Worm (Caenorhabditis elegans): ENCODE data around the gene sri-28.

Gene sri-28

DNA sequence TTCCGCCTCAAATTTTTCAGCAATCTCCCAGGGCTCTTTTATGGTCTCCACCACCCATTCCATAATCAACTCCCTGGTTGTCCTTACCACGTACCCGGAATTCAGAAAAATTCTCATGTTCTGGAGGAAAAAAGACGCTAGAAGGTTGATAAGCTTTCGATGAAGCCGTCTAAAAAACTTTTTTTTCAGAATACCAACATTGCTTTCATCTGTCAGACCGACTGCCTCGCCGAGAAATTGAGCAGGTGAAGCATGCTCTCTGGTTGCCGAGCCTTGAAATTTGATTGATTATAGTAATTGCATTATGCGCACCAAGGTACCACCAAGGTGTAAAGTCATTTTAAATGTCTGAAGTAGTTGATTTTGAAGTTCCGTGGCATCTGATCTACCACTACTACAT, 2.6 kb upstream of the sri-28 start, which contains the start of gene sri-30:
Gene sri-30, plus strand, starts transcription at position 301 of the 400 bp plus-strand sequence.
- no peak for TF ChIP-seq alr-1 (tag; optimal IDR thresholded peaks at IDR 0.05)
- TF ChIP-seq mdl-1 (tag; optimal IDR thresholded peaks at IDR 0.05): no peak

DNA sequence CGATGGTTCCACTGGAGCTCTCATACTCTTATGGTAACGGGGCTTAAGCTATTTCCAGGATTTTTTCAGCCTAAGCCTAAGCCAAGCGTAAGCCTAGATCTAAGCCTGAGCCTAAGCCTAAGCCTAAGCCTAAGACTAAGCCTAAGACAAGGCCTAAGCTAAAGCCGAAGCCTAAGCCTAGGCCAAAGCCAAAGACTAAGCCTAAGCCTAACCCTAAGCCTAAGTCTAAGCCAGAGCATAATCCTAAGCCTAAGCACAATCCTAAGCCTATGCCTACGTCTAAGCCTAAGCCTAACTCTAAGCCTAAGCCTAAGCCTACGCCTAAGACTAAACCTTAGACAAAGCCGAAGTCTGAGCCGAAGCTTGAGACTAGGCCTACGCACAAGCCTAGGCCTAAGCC, 511 bp downstream of the sri-28 start:
- TF ChIP-seq ztf-4 (tag; optimal IDR thresholded peaks at IDR 0.05): no peak
- no peak for TF ChIP-seq aly-2 (tag; optimal IDR thresholded peaks at IDR 0.05)
- no peak for TF ChIP-seq nhr-6 (tag; optimal IDR thresholded peaks at IDR 0.05)
- no peak for TF ChIP-seq nhr-237 (tag; optimal IDR thresholded peaks at IDR 0.05)
- TF ChIP-seq nhr-25 (tag; optimal IDR thresholded peaks at IDR 0.05): no peak
- no peak for TF ChIP-seq ztf-11 (tag; optimal IDR thresholded peaks at IDR 0.05)
- no peak for TF ChIP-seq nhr-11 (tag; optimal IDR thresholded peaks at IDR 0.05)
- no peak for TF ChIP-seq nhr-12 (tag; optimal IDR thresholded peaks at IDR 0.05)
- no peak for TF ChIP-seq sem-4 (tag; optimal IDR thresholded peaks at IDR 0.05)
- no peak for TF ChIP-seq lin-13 (GFP tag; optimal IDR thresholded peaks at IDR 0.05)
- no peak for TF ChIP-seq nhr-77 (tag; optimal IDR thresholded peaks at IDR 0.05)
- no peak for TF ChIP-seq R02D3.7 (tag; optimal IDR thresholded peaks at IDR 0.05)
- TF ChIP-seq lin-39 (tag; optimal IDR thresholded peaks at IDR 0.05): no peak
- TF ChIP-seq nhr-129 (tag; optimal IDR thresholded peaks at IDR 0.05): no peak
- no peak for TF ChIP-seq gmeb-1 (tag; optimal IDR thresholded peaks at IDR 0.05)
- TF ChIP-seq nhr-23 (tag; optimal IDR thresholded peaks at IDR 0.05): no peak
- TF ChIP-seq blmp-1 (tag; optimal IDR thresholded peaks at IDR 0.05; ENCODE audit: insufficient read depth): no peak

- TF ChIP-seq elt-1 (tag; optimal IDR thresholded peaks at IDR 0.05) (no peak), egl-27 (tag; optimal IDR thresholded peaks at IDR 0.05) (no peak), dmd-4 (tag; optimal IDR thresholded peaks at IDR 0.05) (no peak), ceh-82 (tag; optimal IDR thresholded peaks at IDR 0.05) (no peak), gmeb-1 (tag; optimal IDR thresholded peaks at IDR 0.05) (no peak), sem-4 (tag; optimal IDR thresholded peaks at IDR 0.05) (no peak), mab-5 (tag; optimal IDR thresholded peaks at IDR 0.05) (no peak), ZK546.5 (tag; optimal IDR thresholded peaks at IDR 0.05) (no peak), lin-39 (tag; optimal IDR thresholded peaks at IDR 0.05) (no peak), lsy-2 (tag; optimal IDR thresholded peaks at IDR 0.05) (no peak), sma-3 (GFP tag; optimal IDR thresholded peaks at IDR 0.05) (no peak), C34F6.9 (tag; optimal IDR thresholded peaks at IDR 0.05) (no peak), elt-3 (tag; optimal IDR thresholded peaks at IDR 0.05) (no peak), R02D3.7 (tag; optimal IDR thresholded peaks at IDR 0.05) (no peak)
These were observed 2.2 kb downstream of the sri-28 start, which contains the start of gene sri-31 for ce11 chrII:3050703-3051102. Gene sri-31, plus strand, starts transcription at chrII:3051003.

DNA sequence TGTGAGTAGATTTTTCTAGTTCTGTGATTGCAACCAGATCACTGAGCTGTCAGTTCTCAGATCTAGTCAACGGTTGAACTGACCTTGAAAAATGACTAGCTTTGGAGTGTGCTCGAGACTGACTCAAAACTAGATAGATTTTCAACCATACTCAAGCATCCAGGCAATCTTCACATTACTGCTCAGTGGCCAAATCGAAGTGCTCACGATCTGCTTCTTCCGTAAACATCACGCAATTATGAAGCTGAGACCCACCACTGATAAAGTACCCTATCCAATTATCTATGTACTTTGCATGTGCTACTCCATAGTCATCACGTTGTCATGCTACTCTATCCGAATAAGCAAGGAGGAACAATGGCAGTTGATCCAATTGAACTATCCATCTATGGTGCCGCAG, 2.9 kb downstream of the sri-28 start:
- no peak for TF ChIP-seq aly-2 (tag; optimal IDR thresholded peaks at IDR 0.05)
- no peak for TF ChIP-seq alr-1 (tag; optimal IDR thresholded peaks at IDR 0.05)
- no peak for TF ChIP-seq ztf-11 (tag; optimal IDR thresholded peaks at IDR 0.05)
- no peak for TF ChIP-seq R02D3.7 (tag; optimal IDR thresholded peaks at IDR 0.05)
- no peak for TF ChIP-seq mbf-1 (tag; optimal IDR thresholded peaks at IDR 0.05)
- no peak for TF ChIP-seq ama-1 (optimal IDR thresholded peaks at IDR 0.05)
- TF ChIP-seq sem-4 (tag; optimal IDR thresholded peaks at IDR 0.05): no peak

ce11 chrII:3052843-3053242, 4.4 kb downstream of the sri-28 start:
- TF ChIP-seq ZK546.5 (tag; optimal IDR thresholded peaks at IDR 0.05): no peak
- TF ChIP-seq unc-55 (GFP tag; optimal IDR thresholded peaks at IDR 0.05): no peak
- TF ChIP-seq Y55F3AM.14 (GFP tag; optimal IDR thresholded peaks at IDR 0.05): no peak
- TF ChIP-seq ztf-1 (GFP tag; conservative IDR thresholded peaks at IDR 0.05): no peak
- TF ChIP-seq ama-1 (optimal IDR thresholded peaks at IDR 0.05): no peak
- no peak for TF ChIP-seq blmp-1 (tag; optimal IDR thresholded peaks at IDR 0.05; ENCODE audit: insufficient read depth)
- no peak for TF ChIP-seq nhr-237 (tag; optimal IDR thresholded peaks at IDR 0.05)
- no peak for TF ChIP-seq zag-1 (tag; optimal IDR thresholded peaks at IDR 0.05)
- no peak for TF ChIP-seq nhr-21 (tag; optimal IDR thresholded peaks at IDR 0.05)
- TF ChIP-seq crh-2 (tag; optimal IDR thresholded peaks at IDR 0.05): no peak
- TF ChIP-seq lin-39 (tag; optimal IDR thresholded peaks at IDR 0.05): no peak

All from whole organism, L2 larva.